Fruit fly (Drosophila melanogaster): ENCODE measurements around the gene CG7560.
A peak's percentile ranks its signal among the peaks of the same experiment; 100 is the strongest.

CG7560 gene

DNA sequence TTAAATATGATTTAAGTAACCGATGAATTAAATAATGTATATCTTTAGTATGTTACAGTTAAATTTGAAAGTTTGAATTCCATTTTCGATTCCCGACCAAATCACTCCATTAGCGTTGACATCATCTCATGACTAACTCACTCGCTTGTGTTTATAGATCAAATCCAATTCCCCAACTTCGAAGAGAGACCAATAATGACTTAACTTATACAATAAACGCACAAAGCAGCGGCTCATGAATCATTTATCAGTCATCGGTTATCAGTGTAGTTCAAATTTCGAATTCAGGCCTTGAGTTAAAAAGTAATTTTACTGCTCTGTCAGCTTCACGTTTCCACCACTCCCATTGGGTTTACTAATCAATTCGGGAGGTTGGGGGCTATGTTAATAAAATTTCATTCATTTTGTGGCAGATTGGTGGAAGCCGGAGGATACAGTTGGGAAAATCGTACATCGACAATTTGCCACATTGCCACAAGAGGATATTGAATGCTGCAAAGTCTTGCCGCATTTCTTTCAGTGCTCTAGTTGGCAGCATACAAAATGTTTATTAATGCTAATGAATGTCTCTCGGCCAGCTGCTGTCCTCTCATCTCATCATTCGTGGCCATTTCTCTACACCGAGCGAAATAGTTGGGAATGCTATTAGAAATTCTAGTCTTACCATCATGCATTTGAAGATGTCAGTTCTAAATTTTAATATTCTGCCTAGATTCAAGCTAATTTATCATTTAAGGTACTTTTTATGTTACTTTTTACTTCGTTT, 16.5 kb upstream of the CG7560 start (continued):
- no peak for TF ChIP-seq Dip3 (GFP tag; optimal IDR thresholded peaks at IDR 0.05)
- no peak for TF ChIP-seq ems (GFP tag; optimal IDR thresholded peaks at IDR 0.05)
- TF ChIP-seq jing (GFP tag; optimal IDR thresholded peaks at IDR 0.05): no peak
- no peak for TF ChIP-seq CG7987 (GFP tag; optimal IDR thresholded peaks at IDR 0.05)
- TF ChIP-seq CG8290 (GFP tag; optimal IDR thresholded peaks at IDR 0.05): no peak
- TF ChIP-seq CG8290 (tag; optimal IDR thresholded peaks at IDR 0.05): peak in 1 of 2 experiments; percentile 57
- TF ChIP-seq nmo (GFP tag; optimal IDR thresholded peaks at IDR 0.05): peak; percentile 59
- peak; percentile 61 for TF ChIP-seq CG11504 (tag; optimal IDR thresholded peaks at IDR 0.05)
- TF ChIP-seq caup (GFP tag; optimal IDR thresholded peaks at IDR 0.05; ENCODE audit: severe bottlenecking): no peak
- no peak for TF ChIP-seq pros (GFP tag; optimal IDR thresholded peaks at IDR 0.05)
- no peak for TF ChIP-seq CG18619 (GFP tag; optimal IDR thresholded peaks at IDR 0.05)
- peak; percentile 5 for TF ChIP-seq CG3281 (GFP tag; optimal IDR thresholded peaks at IDR 0.05)
- peak; percentile 10 for TF ChIP-seq CG10274 (GFP tag; optimal IDR thresholded peaks at IDR 0.05)
- TF ChIP-seq Hsf (GFP tag; optimal IDR thresholded peaks at IDR 0.05): peak; percentile 5
- TF ChIP-seq org-1 (GFP tag; optimal IDR thresholded peaks at IDR 0.05): peak; percentile 29
- TF ChIP-seq eve (GFP tag; optimal IDR thresholded peaks at IDR 0.05): peak in 1 of 2 experiments; percentile 35
- TF ChIP-seq CG12155 (GFP tag; optimal IDR thresholded peaks at IDR 0.05): peak; percentile 10
- TF ChIP-seq Blimp-1 (GFP tag; optimal IDR thresholded peaks at IDR 0.05): peak; percentile 40
- peak; percentile 27 for TF ChIP-seq CG8924 (tag; optimal IDR thresholded peaks at IDR 0.05)
- no peak for TF ChIP-seq HLH4C (GFP tag; IDR thresholded peaks at IDR 0.05; ENCODE audit: partially characterized antibody)
- TF ChIP-seq Ada2b (GFP tag; IDR thresholded peaks at IDR 0.05): peak; percentile 12; the same call in 1 of the 2 replicates
- no peak for TF ChIP-seq Dref (GFP tag; IDR thresholded peaks at IDR 0.05)
- TF ChIP-seq D19A (tag; optimal IDR thresholded peaks at IDR 0.05): peak; percentile 23
- peak; percentile 13 for TF ChIP-seq lab (GFP tag; optimal IDR thresholded peaks at IDR 0.05)
- no peak for TF ChIP-seq Max (GFP tag; optimal IDR thresholded peaks at IDR 0.05)
- TF ChIP-seq ken (GFP tag; IDR thresholded peaks at IDR 0.05): no peak; the same call in 2 of the 3 replicates
- 0 out of 2 replicates have a peak, but pooled peaks have one; percentile 27 for TF ChIP-seq sisA (GFP tag; IDR thresholded peaks at IDR 0.05)
- TF ChIP-seq sqz (GFP tag; optimal IDR thresholded peaks at IDR 0.05): peak; percentile 0
- TF ChIP-seq nau (GFP tag; optimal IDR thresholded peaks at IDR 0.05): peak; percentile 31
- TF ChIP-seq CG30020 (tag; optimal IDR thresholded peaks at IDR 0.05): no peak
- TF ChIP-seq ind (GFP tag; optimal IDR thresholded peaks at IDR 0.05): peak; percentile 47
- TF ChIP-seq tx (GFP tag; optimal IDR thresholded peaks at IDR 0.05): no peak
- TF ChIP-seq rib (GFP tag; IDR thresholded peaks at IDR 0.05): no peak
- no peak for TF ChIP-seq CG34422 (GFP tag; IDR thresholded peaks at IDR 0.05)
- TF ChIP-seq CG2120 (GFP tag; optimal IDR thresholded peaks at IDR 0.05): peak; percentile 19

DNA sequence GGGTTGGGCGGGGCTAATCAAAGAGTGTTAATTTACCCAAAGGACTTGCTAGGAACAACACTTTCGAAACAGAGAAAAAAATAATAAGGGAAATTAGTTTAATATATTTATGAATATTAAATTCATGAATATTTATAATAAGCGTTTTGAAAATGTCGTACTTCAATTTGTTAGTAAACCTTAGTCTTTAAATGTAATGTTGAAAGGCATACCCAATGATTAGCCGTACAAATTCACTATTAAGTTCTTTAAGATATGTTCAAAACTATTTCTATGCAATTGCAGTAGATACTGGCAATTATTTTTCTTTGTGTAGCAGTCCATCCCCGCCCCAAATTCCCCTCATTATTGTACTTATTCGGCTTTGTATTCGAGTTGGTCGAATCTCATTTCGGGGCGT, 14.5 kb upstream of the CG7560 start:
- TF ChIP-seq CG2712 (tag; optimal IDR thresholded peaks at IDR 0.05) (peak; percentile 13), grau (tag; optimal IDR thresholded peaks at IDR 0.05) (peak; percentile 32), Asciz (GFP tag; optimal IDR thresholded peaks at IDR 0.05) (peak; percentile 17), bigmax (GFP tag; optimal IDR thresholded peaks at IDR 0.05) (no peak), Med (GFP tag) (peak; percentile 51), Sox102F (GFP tag; optimal IDR thresholded peaks at IDR 0.05) (peak; percentile 15), CG7556 (GFP tag; optimal IDR thresholded peaks at IDR 0.05) (peak; percentile 18), CG7839 (tag; optimal IDR thresholded peaks at IDR 0.05) (peak; percentile 24), CG2678 (tag; optimal IDR thresholded peaks at IDR 0.05) (peak; percentile 51), CG17359 (tag; optimal IDR thresholded peaks at IDR 0.05) (no peak), Blimp-1 (GFP tag; optimal IDR thresholded peaks at IDR 0.05) (peak; percentile 15), CG18262 (tag; optimal IDR thresholded peaks at IDR 0.05) (no peak), gem (tag; optimal IDR thresholded peaks at IDR 0.05) (peak; percentile 39), croc (GFP tag; conservative IDR thresholded peaks at IDR 0.05) (no peak), CG14014 (GFP tag; IDR thresholded peaks at IDR 0.05) (no peak), lab (GFP tag; optimal IDR thresholded peaks at IDR 0.05) (peak; percentile 10), E2f1 (GFP tag; IDR thresholded peaks at IDR 0.05) (no peak), Gug (GFP tag; IDR thresholded peaks at IDR 0.05) (no peak)
